Worm (Caenorhabditis elegans) whole organism, early embryonic: Measurements from ENCODE around the gene R13D11.10.

Experiments
- B0310.2 ChIP-seq: sonication (generic microtip); optimal IDR thresholded peaks from 2 replicates; lab custom pipeline; 2016; ENCODE audit warnings: mild to moderate bottlenecking, missing genetic modification characterization, missing compliant biosample characterization
- ama-1 ChIP-seq: fragments of 150-350 bp; optimal IDR thresholded peaks from 2 replicates; lab custom pipeline; 2014
- ets-7 ChIP-seq: sonication (generic microtip); optimal IDR thresholded peaks from 2 replicates; lab custom pipeline; 2016; ENCODE audit warnings: missing genotype, missing genetic modification characterization, missing compliant biosample characterization
- flt-1 ChIP-seq: fragments of 200-800 bp; sonication (Bioruptor generic); IDR thresholded peaks from 2 replicates; pipeline ENCODE4 v1.3.6; 2022; ENCODE audit warnings: missing genetic modification characterization, missing compliant biosample characterization
- hmg-4 ChIP-seq: fragments of 200-800 bp; sonication (Bioruptor generic); optimal IDR thresholded peaks from 2 replicates; lab custom pipeline; 2018; ENCODE audit warnings: mild to moderate bottlenecking, missing genetic modification characterization, missing compliant biosample characterization
- hnd-1 ChIP-seq: sonication (generic microtip); optimal IDR thresholded peaks from 2 replicates; lab custom pipeline; 2016; ENCODE audit warnings: missing genetic modification characterization, missing compliant biosample characterization
- pes-1 ChIP-seq: fragments of 200-800 bp; sonication (Bioruptor generic); IDR thresholded peaks from 2 replicates; pipeline ENCODE4 v1.3.6; 2022; ENCODE audit warnings: missing genetic modification reagents, missing genetic modification characterization, missing compliant biosample characterization
- sea-1 ChIP-seq: fragments of 200-800 bp; sonication (Bioruptor generic); conservative IDR thresholded peaks from 2 replicates; pipeline ENCODE4 v1.3.6; 2022; ENCODE audit warnings: missing genetic modification characterization, missing compliant biosample characterization
- tbx-11 ChIP-seq: fragments of 200-800 bp; sonication (Bioruptor generic); IDR thresholded peaks from 2 replicates; pipeline ENCODE4 v1.3.6; 2022; ENCODE audit warnings: missing genetic modification characterization, missing compliant biosample characterization
- tbx-37 ChIP-seq: fragments of 200-800 bp; sonication (Bioruptor generic); conservative IDR thresholded peaks from 2 replicates; pipeline ENCODE4 v1.3.6; 2022; ENCODE audit warnings: missing genetic modification reagents, missing genetic modification characterization, missing compliant biosample characterization
- tra-4 ChIP-seq: sonication (generic microtip); optimal IDR thresholded peaks from 2 replicates; lab custom pipeline; 2017; ENCODE audit warnings: missing genetic modification characterization, missing compliant biosample characterization

- no peak for TF ChIP-seq pes-1 (GFP tag; lab: Robert Waterston, UW)
- no peak for TF ChIP-seq flt-1 (GFP tag; lab: Robert Waterston, UW)
- TF ChIP-seq hnd-1 (tag; lab: Kevin White, UChicago) = no peak
- no peak for TF ChIP-seq ama-1 (lab: Kevin White, UChicago)
- no peak for TF ChIP-seq ets-7 (tag; lab: Kevin White, UChicago)
- no peak for TF ChIP-seq tbx-37 (GFP tag; lab: Robert Waterston, UW)
- no peak for TF ChIP-seq sea-1
- no peak for TF ChIP-seq B0310.2 (tag; lab: Kevin White, UChicago)
- no peak for TF ChIP-seq tra-4 (tag; lab: Kevin White, UChicago)
- TF ChIP-seq tbx-11 (GFP tag; lab: Robert Waterston, UW) = no peak
- no peak for TF ChIP-seq hmg-4 (GFP tag; lab: Kevin White, UChicago)
These were observed 36.5 kb upstream of the R13D11.10 start, which contains the start of gene srbc-12 for ce11 chrV:849512-849911.
